Worm (Caenorhabditis elegans): ENCODE results near the gene fbf-1.

The fbf-1 gene

DNA sequence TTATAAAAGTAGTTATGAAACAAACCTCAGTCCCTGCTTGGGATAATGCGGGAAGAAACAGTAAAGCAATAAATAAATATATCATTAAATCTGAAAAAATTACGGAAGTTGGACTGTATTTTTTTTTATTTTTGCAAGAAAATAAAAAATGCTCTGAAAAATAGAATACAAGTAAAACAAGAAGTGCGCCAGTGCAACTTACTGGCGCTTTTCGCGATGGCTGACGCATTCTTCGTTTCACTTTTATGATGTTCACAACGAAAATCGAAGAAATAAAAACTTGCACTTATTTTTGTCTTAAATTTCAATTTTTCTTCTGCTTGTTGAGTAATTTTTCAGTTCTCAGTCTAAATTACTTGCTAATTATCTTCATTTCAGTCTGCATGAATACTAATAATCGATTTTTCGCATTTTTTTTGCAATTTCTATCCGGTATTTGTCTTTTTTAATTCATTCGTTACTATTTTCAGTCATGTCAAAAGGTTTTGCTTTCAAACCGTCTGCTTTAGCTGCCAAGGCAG, 32.9 kb downstream of the fbf-1 start, which contains the start of the genes R12C12.6 and ran-5 (continued):
- peak; percentile 65; the same call in 1 of the 2 replicates for TF ChIP-seq B0336.3 (GFP tag; IDR thresholded peaks at IDR 0.05)
- no peak for TF ChIP-seq let-526 (GFP tag; IDR thresholded peaks at IDR 0.05)
- no peak for TF ChIP-seq aptf-3 (GFP tag; IDR thresholded peaks at IDR 0.05)
- peak; percentile 55 for TF ChIP-seq F22D6.2 (tag; optimal IDR thresholded peaks at IDR 0.05)
- TF ChIP-seq F55B11.4 (tag; optimal IDR thresholded peaks at IDR 0.05; ENCODE audit: borderline replicate concordance, insufficient read depth): no peak
- TF ChIP-seq ZK185.1 (tag; optimal IDR thresholded peaks at IDR 0.05; ENCODE audit: poor library complexity, severe bottlenecking): peak; percentile 68
- peak; percentile 17 for TF ChIP-seq gei-17 (GFP tag; optimal IDR thresholded peaks at IDR 0.05)
- peak; percentile 41 for TF ChIP-seq him-1 (tag; optimal IDR thresholded peaks at IDR 0.05)
- no peak for TF ChIP-seq ceh-58 (GFP tag; IDR thresholded peaks at IDR 0.05)
- no peak for TF ChIP-seq Y67H2A.10 (GFP tag; conservative IDR thresholded peaks at IDR 0.05)
- no peak for TF ChIP-seq lag-1 (GFP tag; IDR thresholded peaks at IDR 0.05)
- no peak for TF ChIP-seq attf-6 (GFP tag; IDR thresholded peaks at IDR 0.05)
- TF ChIP-seq unc-130 (GFP tag; optimal IDR thresholded peaks at IDR 0.05): peak; percentile 11
- TF ChIP-seq nhr-120 (GFP tag; IDR thresholded peaks at IDR 0.05): no peak
- no peak for TF ChIP-seq B0035.1 (tag; optimal IDR thresholded peaks at IDR 0.05)
- TF ChIP-seq T07F8.4 (tag; optimal IDR thresholded peaks at IDR 0.05): no peak
- TF ChIP-seq zim-3 (tag; optimal IDR thresholded peaks at IDR 0.05): no peak
- no peak for TF ChIP-seq egrh-3 (GFP tag; IDR thresholded peaks at IDR 0.05)
- TF ChIP-seq ztf-25 (GFP tag; IDR thresholded peaks at IDR 0.05): no peak
- peak; percentile 0 for TF ChIP-seq athp-1 (tag; optimal IDR thresholded peaks at IDR 0.05)
- no peak for TF ChIP-seq rpc-1 (optimal IDR thresholded peaks at IDR 0.05)
- no peak for TF ChIP-seq rpc-1 (tag; optimal IDR thresholded peaks at IDR 0.05)
- TF ChIP-seq F57A8.1 (GFP tag; optimal IDR thresholded peaks at IDR 0.05): no peak
- no peak for TF ChIP-seq lsy-27 (tag; optimal IDR thresholded peaks at IDR 0.05; ENCODE audit: borderline replicate concordance, insufficient read depth)
- TF ChIP-seq K11D2.4 (GFP tag; IDR thresholded peaks at IDR 0.05): peak; percentile 79
- TF ChIP-seq C17E4.6 (GFP tag; IDR thresholded peaks at IDR 0.05): peak; percentile 38; the same call in 1 of the 2 replicates
- TF ChIP-seq ztf-6 (GFP tag; IDR thresholded peaks at IDR 0.05): no peak
- TF ChIP-seq ama-1 (optimal IDR thresholded peaks at IDR 0.05): no peak
- TF ChIP-seq ama-1 (GFP tag; optimal IDR thresholded peaks at IDR 0.05): no peak
- TF ChIP-seq hmg-20 (GFP tag; IDR thresholded peaks at IDR 0.05): peak; percentile 66; the same call in 1 of the 2 replicates
- TF ChIP-seq dpl-1 (GFP tag; optimal IDR thresholded peaks at IDR 0.05): peak; percentile 27
- TF ChIP-seq tlf-1 (GFP tag; optimal IDR thresholded peaks at IDR 0.05): peak; percentile 73
- TF ChIP-seq ceh-27 (GFP tag; optimal IDR thresholded peaks at IDR 0.05): peak; percentile 13
- TF ChIP-seq lsl-1 (GFP tag; optimal IDR thresholded peaks at IDR 0.05): peak; percentile 72
- TF ChIP-seq chd-7 (tag; optimal IDR thresholded peaks at IDR 0.05): peak; percentile 21
- TF ChIP-seq K12H6.12 (tag; optimal IDR thresholded peaks at IDR 0.05): peak; percentile 23
- peak; percentile 11 for TF ChIP-seq snpc-1.3 (tag; optimal IDR thresholded peaks at IDR 0.05; ENCODE audit: insufficient read depth)
- peak in 1 of 3 experiments; percentile 82 for TF ChIP-seq lin-35 (GFP tag; optimal IDR thresholded peaks at IDR 0.05)
- no peak for TF ChIP-seq nhr-179 (tag; optimal IDR thresholded peaks at IDR 0.05)
- no peak for TF ChIP-seq unc-62 (GFP tag; optimal IDR thresholded peaks at IDR 0.05)
- TF ChIP-seq T26A5.8 (tag; optimal IDR thresholded peaks at IDR 0.05): no peak
- TF ChIP-seq F10E7.11 (tag; optimal IDR thresholded peaks at IDR 0.05): no peak
- TF ChIP-seq akir-1 (GFP tag; optimal IDR thresholded peaks at IDR 0.05): no peak
- TF ChIP-seq hlh-12 (tag; optimal IDR thresholded peaks at IDR 0.05): no peak
- TF ChIP-seq ceh-40 (GFP tag; IDR thresholded peaks at IDR 0.05): no peak
- TF ChIP-seq Y95B8A.8 (GFP tag; IDR thresholded peaks at IDR 0.05): no peak; the same call in 1 of the 2 replicates
- no peak for TF ChIP-seq F39B2.1 (GFP tag; IDR thresholded peaks at IDR 0.05)
- no peak for TF ChIP-seq egl-18 (GFP tag; IDR thresholded peaks at IDR 0.05)
- no peak for TF ChIP-seq F57C9.4 (tag; optimal IDR thresholded peaks at IDR 0.05)
- TF ChIP-seq ceh-91 (GFP tag; IDR thresholded peaks at IDR 0.05): no peak; the same call in 1 of the 2 replicates

Measured in whole organism, young adult.